Worm (Caenorhabditis elegans): Measurements from ENCODE around the gene cit-1.1.

cit-1.1 gene

DNA sequence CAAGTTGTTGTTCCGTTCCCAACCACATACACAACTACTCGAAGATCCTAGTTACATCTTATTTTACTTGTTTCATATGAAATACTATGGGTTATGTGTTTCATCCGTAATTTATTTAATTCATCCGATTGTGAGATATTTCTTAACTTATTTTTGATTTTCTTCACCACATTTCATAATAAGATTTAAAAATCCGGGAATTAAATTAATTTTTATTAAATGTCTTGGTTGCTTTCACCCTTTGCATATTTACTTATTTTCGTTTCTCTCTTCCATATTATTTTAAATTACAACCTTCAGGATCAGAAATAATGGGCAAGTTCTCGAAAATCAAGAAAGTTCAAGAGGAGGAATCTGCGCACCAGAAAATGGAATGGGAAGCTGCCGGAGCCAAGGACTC, 36.1 kb upstream of the cit-1.1 start, which contains the start of gene K12H4.3:
Gene K12H4.3, plus strand, starts transcription at position 301 of the 400 bp plus-strand sequence.
- no peak; the same call in 1 of the 2 replicates for TF ChIP-seq madf-6 (GFP tag; IDR thresholded peaks at IDR 0.05)
- no peak for TF ChIP-seq F33H1.4 (GFP tag; IDR thresholded peaks at IDR 0.05)
- no peak for TF ChIP-seq rcor-1 (GFP tag; IDR thresholded peaks at IDR 0.05)
- no peak for TF ChIP-seq T07F8.4 (tag; optimal IDR thresholded peaks at IDR 0.05)
- TF ChIP-seq egl-18 (GFP tag; IDR thresholded peaks at IDR 0.05), result no peak
- no peak for TF ChIP-seq ceh-58 (GFP tag; IDR thresholded peaks at IDR 0.05)
- TF ChIP-seq bed-2 (GFP tag; IDR thresholded peaks at IDR 0.05), result no peak
- no peak for TF ChIP-seq ztf-26 (tag; optimal IDR thresholded peaks at IDR 0.05)
- TF ChIP-seq Y67H2A.10 (GFP tag; conservative IDR thresholded peaks at IDR 0.05), result no peak
- TF ChIP-seq Y79H2A.3 (GFP tag; conservative IDR thresholded peaks at IDR 0.05), result no peak
- TF ChIP-seq B0336.3 (GFP tag; IDR thresholded peaks at IDR 0.05), result no peak

DNA sequence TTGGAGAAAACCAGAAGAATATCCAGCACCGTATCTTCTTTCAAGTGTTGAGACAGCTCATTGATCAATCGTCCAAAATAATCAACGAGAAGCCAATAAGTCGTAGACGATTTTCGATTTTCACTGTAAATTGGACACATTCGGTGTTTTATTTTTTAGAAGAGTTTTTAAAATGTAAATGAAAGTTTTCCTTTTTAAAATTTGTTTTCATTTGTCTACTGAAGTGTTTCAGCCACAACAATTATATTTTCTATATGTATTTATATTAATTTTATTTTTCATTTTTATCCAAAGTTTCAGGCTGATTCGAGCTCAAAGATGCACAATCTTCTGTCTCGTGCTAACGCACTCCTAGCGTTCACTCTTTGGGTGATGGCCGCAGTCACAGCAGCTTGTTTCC, 35.1 kb upstream of the cit-1.1 start, which contains the start of gene spcs-3:
Gene spcs-3, plus strand, starts transcription at position 301 of the 400 bp plus-strand sequence.
- no peak for TF ChIP-seq cebp-1 (GFP tag; IDR thresholded peaks at IDR 0.05)
- TF ChIP-seq cebp-1 (tag; optimal IDR thresholded peaks at IDR 0.05), result no peak
- no peak for TF ChIP-seq B0035.1 (tag; optimal IDR thresholded peaks at IDR 0.05)
- no peak for TF ChIP-seq attf-3 (GFP tag; conservative IDR thresholded peaks at IDR 0.05)
- 0 out of 2 replicates have a peak, but pooled peaks have one; percentile 22 for TF ChIP-seq B0336.3 (GFP tag; IDR thresholded peaks at IDR 0.05)
- TF ChIP-seq snpc-3.4 (tag; optimal IDR thresholded peaks at IDR 0.05), result no peak

DNA sequence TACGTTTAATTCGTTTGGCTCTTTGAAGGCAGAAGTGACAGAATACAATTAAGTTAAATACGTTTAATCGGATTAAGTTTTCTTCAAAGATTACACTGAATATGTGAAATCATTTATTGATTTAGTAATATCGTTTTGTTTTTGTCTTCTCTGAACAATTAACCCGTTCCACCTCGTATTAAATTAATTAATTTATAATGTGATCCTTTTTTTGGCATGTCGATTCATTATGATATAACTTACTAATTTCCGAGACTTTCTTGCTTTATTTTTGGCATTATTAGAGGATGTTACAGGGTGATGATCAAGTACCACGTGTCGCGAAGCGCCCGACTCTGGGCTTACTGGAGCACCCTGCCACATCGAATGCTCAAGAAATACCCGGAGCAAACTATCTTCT, 34.6 kb upstream of the cit-1.1 start, which contains the start of gene K12H4.5:
Gene K12H4.5, plus strand, starts transcription at position 301 of the 400 bp plus-strand sequence.
- TF ChIP-seq snpc-1.3 (tag; optimal IDR thresholded peaks at IDR 0.05; ENCODE audit: insufficient read depth), result no peak
- TF ChIP-seq ccch-3 (GFP tag; optimal IDR thresholded peaks at IDR 0.05), result no peak
- no peak for TF ChIP-seq nhr-179 (tag; optimal IDR thresholded peaks at IDR 0.05)
- TF ChIP-seq bed-2 (GFP tag; IDR thresholded peaks at IDR 0.05), result no peak
- no peak for TF ChIP-seq rcor-1 (GFP tag; IDR thresholded peaks at IDR 0.05)

DNA sequence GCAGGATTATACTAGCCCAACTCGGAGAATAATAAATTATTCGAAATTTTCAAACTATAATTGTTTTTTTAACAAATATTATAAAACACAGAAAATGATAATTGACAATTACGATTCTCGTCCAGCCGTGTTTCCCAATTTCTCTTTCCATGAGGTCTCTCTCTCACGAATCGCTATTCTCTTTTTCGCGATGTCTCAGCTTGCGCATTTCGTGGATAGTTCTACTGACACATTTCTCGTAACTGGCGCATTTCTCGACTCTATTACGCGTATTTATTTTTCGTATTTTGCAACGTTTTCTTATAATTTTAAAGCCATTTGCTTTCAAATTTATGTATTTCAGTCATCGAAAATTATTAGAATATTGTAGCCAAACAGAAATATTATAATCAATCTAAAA, 34.2 kb upstream of the cit-1.1 start:
- peak; percentile 93 for TF ChIP-seq mcd-1 (GFP tag; IDR thresholded peaks at IDR 0.05)
- TF ChIP-seq mel-28 (tag; optimal IDR thresholded peaks at IDR 0.05; ENCODE audit: borderline replicate concordance), result peak; percentile 77
- TF ChIP-seq him-1 (tag; optimal IDR thresholded peaks at IDR 0.05), result peak; percentile 89
- TF ChIP-seq zfh-2 (GFP tag; conservative IDR thresholded peaks at IDR 0.05), result no peak
- peak; percentile 74 for TF ChIP-seq ets-4 (GFP tag; optimal IDR thresholded peaks at IDR 0.05)
- peak; percentile 97 for TF ChIP-seq die-1 (tag; optimal IDR thresholded peaks at IDR 0.05)
- TF ChIP-seq ztf-22 (GFP tag; optimal IDR thresholded peaks at IDR 0.05), result peak; percentile 93
- peak; percentile 98 for TF ChIP-seq pbrm-1 (GFP tag; IDR thresholded peaks at IDR 0.05)
- peak; percentile 94 for TF ChIP-seq B0019.2 (GFP tag; conservative IDR thresholded peaks at IDR 0.05)
- TF ChIP-seq nfyb-1 (GFP tag; IDR thresholded peaks at IDR 0.05), result no peak; the same call in 1 of the 2 replicates
- TF ChIP-seq lin-40 (tag; optimal IDR thresholded peaks at IDR 0.05), result peak; percentile 95
- peak; percentile 37 for TF ChIP-seq lsy-27 (tag; optimal IDR thresholded peaks at IDR 0.05; ENCODE audit: borderline replicate concordance, insufficient read depth)
- TF ChIP-seq sdz-38 (tag; optimal IDR thresholded peaks at IDR 0.05), result no peak
- TF ChIP-seq Y53G8AR.9 (GFP tag; conservative IDR thresholded peaks at IDR 0.05), result peak; percentile 92
- TF ChIP-seq F57C9.4 (tag; optimal IDR thresholded peaks at IDR 0.05), result peak; percentile 47
- peak; percentile 88 for TF ChIP-seq F22D6.2 (tag; optimal IDR thresholded peaks at IDR 0.05)
- TF ChIP-seq ztf-25 (GFP tag; IDR thresholded peaks at IDR 0.05), result peak; percentile 100
- TF ChIP-seq ccch-3 (GFP tag; optimal IDR thresholded peaks at IDR 0.05), result peak; percentile 100
- TF ChIP-seq tlf-1 (GFP tag; optimal IDR thresholded peaks at IDR 0.05), result peak; percentile 93
- peak; percentile 95 for TF ChIP-seq chd-7 (tag; optimal IDR thresholded peaks at IDR 0.05)
- no peak for TF ChIP-seq dpff-1 (tag; optimal IDR thresholded peaks at IDR 0.05)
- peak; percentile 81 for TF ChIP-seq hmg-20 (GFP tag; IDR thresholded peaks at IDR 0.05)
- TF ChIP-seq T26A5.8 (tag; optimal IDR thresholded peaks at IDR 0.05), result no peak
- TF ChIP-seq lag-1 (GFP tag; IDR thresholded peaks at IDR 0.05), result no peak
- TF ChIP-seq egrh-3 (GFP tag; IDR thresholded peaks at IDR 0.05), result peak; percentile 90
- peak; percentile 99 for TF ChIP-seq unc-130 (GFP tag; optimal IDR thresholded peaks at IDR 0.05)
